Worm (Caenorhabditis elegans) whole organism, late embryonic: ENCODE data around the gene moc-6.

Experiments used
- C08G9.2 ChIP-seq: sonication (generic microtip); optimal IDR thresholded peaks from 2 replicates; lab custom pipeline; 2016; ENCODE audit warnings: mild to moderate bottlenecking, missing genetic modification characterization, moderate library complexity, missing compliant biosample characterization
- Y22D7AL.16 ChIP-seq: sonication (generic microtip); optimal IDR thresholded peaks from 2 replicates; lab custom pipeline; 2016; ENCODE audit warnings: missing genetic modification characterization, missing compliant biosample characterization
- ama-1 ChIP-seq: fragments of 150-350 bp; optimal IDR thresholded peaks from 2 replicates; lab custom pipeline; 2014
- fkh-10 ChIP-seq: fragments of 150-350 bp; optimal IDR thresholded peaks from 2 replicates; lab custom pipeline; 2014; ENCODE audit warnings: missing biosample characterization, missing genetic modification reagents, missing genetic modification characterization
- hlh-15 ChIP-seq: sonication (generic microtip); optimal IDR thresholded peaks from 2 replicates; lab custom pipeline; 2016; ENCODE audit warnings: missing genetic modification characterization, missing compliant biosample characterization
- hlh-30 ChIP-seq: sonication (generic microtip); optimal IDR thresholded peaks from 2 replicates; lab custom pipeline; 2017; ENCODE audit warnings: antibody characterized with exemption, missing genetic modification characterization, missing compliant biosample characterization; ENCODE audit not compliant: insufficient read depth
- lin-11 ChIP-seq: fragments of 200-800 bp; sonication (Bioruptor generic); optimal IDR thresholded peaks from 2 replicates; lab custom pipeline; 2018; ENCODE audit warnings: mild to moderate bottlenecking, missing genetic modification characterization, missing compliant biosample characterization
- nfya-1 ChIP-seq: sonication (generic microtip); optimal IDR thresholded peaks from 2 replicates; lab custom pipeline; 2017; ENCODE audit warnings: missing genetic modification characterization, mild to moderate bottlenecking, missing compliant biosample characterization, antibody characterized with exemption, moderate library complexity
- nhr-11 ChIP-seq: fragments of 150-350 bp; optimal IDR thresholded peaks from 2 replicates; lab custom pipeline; 2014; ENCODE audit warnings: missing biosample characterization, missing genetic modification characterization
- nhr-232 ChIP-seq: sonication (generic microtip); optimal IDR thresholded peaks from 2 replicates; lab custom pipeline; 2016; ENCODE audit warnings: missing genetic modification characterization, missing compliant biosample characterization
- pha-4 ChIP-seq: fragments of 150-350 bp; optimal IDR thresholded peaks from 2 replicates; lab custom pipeline; 2018; ENCODE audit warnings: missing biosample characterization, missing genetic modification reagents, missing genetic modification characterization
- ref-2 ChIP-seq: sonication (generic microtip); optimal IDR thresholded peaks from 2 replicates; lab custom pipeline; 2016; ENCODE audit warnings: missing genetic modification characterization, missing compliant biosample characterization
- unc-86 ChIP-seq: sonication (generic microtip); optimal IDR thresholded peaks from 2 replicates; lab custom pipeline; 2016; ENCODE audit warnings: missing genetic modification characterization, missing compliant biosample characterization

DNA sequence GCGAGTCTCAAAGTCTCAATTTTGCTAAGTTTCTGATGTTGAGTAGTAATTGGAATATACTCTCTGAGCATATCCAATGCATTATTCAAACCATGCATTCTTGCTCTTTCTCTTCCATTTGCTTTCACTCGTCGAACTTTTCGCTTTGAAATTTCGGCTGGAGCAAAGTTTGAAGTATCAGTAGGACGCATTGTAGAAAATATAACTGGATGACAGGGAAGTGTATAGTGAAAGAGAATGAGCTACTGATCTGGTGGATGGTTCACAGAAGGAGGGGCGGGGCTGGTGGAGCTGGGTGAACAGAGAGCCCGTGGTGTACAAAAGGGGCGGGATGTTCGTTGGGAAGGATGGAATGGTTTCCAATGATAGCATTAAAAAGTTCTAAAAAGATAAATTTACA, 46.1 kb downstream of the moc-6 start:
- TF ChIP-seq C08G9.2 (tag; lab: Kevin White, UChicago): no peak
- no peak for TF ChIP-seq pha-4 (tag; lab: Kevin White, UChicago)
- no peak for TF ChIP-seq unc-86 (tag; lab: Kevin White, UChicago)
- no peak for TF ChIP-seq nhr-11 (tag; lab: Kevin White, UChicago)
- TF ChIP-seq ref-2: no peak
- TF ChIP-seq ama-1 (lab: Kevin White, UChicago): no peak
- TF ChIP-seq hlh-15 (tag; lab: Kevin White, UChicago): no peak
- no peak for TF ChIP-seq Y22D7AL.16 (tag; lab: Kevin White, UChicago)
- no peak for TF ChIP-seq lin-11 (tag; lab: Kevin White, UChicago)
- no peak for TF ChIP-seq fkh-10
- TF ChIP-seq nfya-1 (tag; lab: Kevin White, UChicago): no peak
- no peak for TF ChIP-seq nhr-232 (tag; lab: Kevin White, UChicago)
- no peak for TF ChIP-seq hlh-30
